Fruit fly (Drosophila melanogaster) whole organism, embryonic: ENCODE data around the gene CG14207.

ENCODE experiments used
- Atf-2 ChIP-seq: fragments of 200-800 bp; sonication (Bioruptor generic); optimal IDR thresholded peaks from 2 replicates; lab custom pipeline; 2016; ENCODE audit warnings: missing biosample characterization, missing genetic modification characterization
- Atf3 ChIP-seq: fragments of 200-800 bp; sonication (Bioruptor generic); optimal IDR thresholded peaks from 3 replicates; lab custom pipeline; 2016; ENCODE audit warnings: missing biosample characterization, missing genetic modification characterization
- B-H1 ChIP-seq: fragments of 200-800 bp; sonication (Bioruptor generic); IDR thresholded peaks from 3 replicates; pipeline ENCODE4 v1.3.6; 2022; ENCODE audit warnings: missing biosample characterization, missing genetic modification characterization
- BtbVII ChIP-seq: fragments of 200-800 bp; sonication (Bioruptor generic); optimal IDR thresholded peaks from 3 replicates; lab custom pipeline; 2017; ENCODE audit warnings: missing biosample characterization, mild to moderate bottlenecking, missing genetic modification characterization
- CG11696 ChIP-seq: fragments of 200-800 bp; sonication (Bioruptor generic); IDR thresholded peaks from 2 replicates; pipeline ENCODE4 v1.3.6; 2022; ENCODE audit warnings: missing biosample characterization, missing genetic modification characterization
- CG13287 ChIP-seq: fragments of 200-800 bp; sonication (Bioruptor generic); IDR thresholded peaks from 2 replicates; pipeline ENCODE4 v1.3.6; 2022; ENCODE audit warnings: missing biosample characterization, missing genetic modification characterization; ENCODE audit not compliant: partially characterized antibody
- CG1602 ChIP-seq: fragments of 200-800 bp; sonication (Bioruptor generic); optimal IDR thresholded peaks from 3 replicates; lab custom pipeline; 2016; ENCODE audit warnings: missing biosample characterization, missing genetic modification characterization
- CG17359 ChIP-seq: fragments of 200-800 bp; sonication (Bioruptor generic); optimal IDR thresholded peaks from 3 replicates; lab custom pipeline; 2018; ENCODE audit warnings: missing biosample characterization, mild to moderate bottlenecking, missing genetic modification characterization, moderate library complexity
- CG18599 ChIP-seq: fragments of 200-800 bp; sonication (Bioruptor generic); optimal IDR thresholded peaks from 3 replicates; lab custom pipeline; 2017; ENCODE audit warnings: missing biosample characterization, missing genetic modification characterization, mild to moderate bottlenecking, moderate library complexity, missing genetic modification reagents
- CG2120 ChIP-seq: fragments of 200-800 bp; sonication (Bioruptor generic); optimal IDR thresholded peaks from 3 replicates; lab custom pipeline; 2016; ENCODE audit warnings: missing biosample characterization, missing genetic modification characterization
- CG2202 ChIP-seq: fragments of 200-800 bp; sonication (Bioruptor generic); optimal IDR thresholded peaks from 2 replicates; lab custom pipeline; 2018; ENCODE audit warnings: missing biosample characterization, mild to moderate bottlenecking, missing genetic modification characterization
- CG32532 ChIP-seq: fragments of 200-800 bp; sonication (Bioruptor generic); IDR thresholded peaks from 2 replicates; pipeline ENCODE4 v1.3.6; 2022; ENCODE audit warnings: missing biosample characterization, missing genetic modification characterization
- CG33213 ChIP-seq: fragments of 200-800 bp; sonication (Bioruptor generic); optimal IDR thresholded peaks from 3 replicates; lab custom pipeline; 2016; ENCODE audit warnings: missing biosample characterization, missing genetic modification characterization
- CG42726 ChIP-seq: fragments of 200-800 bp; sonication (Bioruptor generic); IDR thresholded peaks from 2 replicates; pipeline ENCODE4 v1.3.6; 2022; ENCODE audit warnings: missing biosample characterization, missing genetic modification characterization; ENCODE audit not compliant: partially characterized antibody
- CG4328 ChIP-seq: fragments of 200-800 bp; sonication (Bioruptor generic); optimal IDR thresholded peaks from 3 replicates; lab custom pipeline; 2017; ENCODE audit warnings: missing biosample characterization, missing genetic modification reagents, missing genetic modification characterization
- CG4617 ChIP-seq: fragments of 200-800 bp; sonication (Bioruptor generic); optimal IDR thresholded peaks from 3 replicates; lab custom pipeline; 2016; ENCODE audit warnings: missing biosample characterization, missing genetic modification characterization, borderline replicate concordance
- CG5953 ChIP-seq: fragments of 200-800 bp; sonication (Bioruptor generic); IDR thresholded peaks from 2 replicates; pipeline ENCODE4 v1.3.6; 2022; ENCODE audit warnings: missing biosample characterization, missing genetic modification characterization
- CG6689 ChIP-seq: fragments of 200-800 bp; sonication (Bioruptor generic); IDR thresholded peaks from 2 replicates; pipeline ENCODE4 v1.3.6; 2022; ENCODE audit warnings: missing biosample characterization, missing genetic modification characterization
- CG6813 ChIP-seq: fragments of 200-800 bp; sonication (Bioruptor generic); optimal IDR thresholded peaks from 2 replicates; lab custom pipeline; 2017; ENCODE audit warnings: missing biosample characterization, missing genetic modification characterization, mild to moderate bottlenecking, moderate library complexity, missing genetic modification reagents
- CG7372 ChIP-seq: fragments of 200-800 bp; sonication (Bioruptor generic); IDR thresholded peaks from 2 replicates; pipeline ENCODE4 v1.3.6; 2022; ENCODE audit warnings: missing biosample characterization, missing genetic modification characterization
- CG8478 ChIP-seq: fragments of >200 bp; optimal IDR thresholded peaks from 2 replicates; lab custom pipeline; 2018
- CG9817 ChIP-seq: fragments of 200-800 bp; sonication (Bioruptor generic); optimal IDR thresholded peaks from 2 replicates; lab custom pipeline; 2018; ENCODE audit warnings: missing biosample characterization, mild to moderate bottlenecking, missing genetic modification characterization, moderate library complexity
- CG9876 ChIP-seq: fragments of 200-800 bp; sonication (Bioruptor generic); optimal IDR thresholded peaks from 2 replicates; lab custom pipeline; 2016; ENCODE audit warnings: missing biosample characterization, missing genetic modification characterization
- MTF-1 ChIP-seq: fragments of 200-800 bp; sonication (Bioruptor generic); optimal IDR thresholded peaks from 2 replicates; lab custom pipeline; 2018; ENCODE audit warnings: missing biosample characterization, mild to moderate bottlenecking, missing genetic modification characterization, borderline replicate concordance
- Myb ChIP-seq: fragments of 200-800 bp; sonication (Bioruptor generic); optimal IDR thresholded peaks from 2 replicates; lab custom pipeline; 2016; ENCODE audit warnings: missing biosample characterization, missing genetic modification characterization
- NFAT ChIP-seq: fragments of 200-800 bp; sonication (Bioruptor generic); IDR thresholded peaks from 2 replicates; pipeline ENCODE4 v1.3.6; 2022; ENCODE audit warnings: missing biosample characterization, missing genetic modification characterization
- Nf-YC ChIP-seq: fragments of 200-800 bp; optimal IDR thresholded peaks from 3 replicates; lab custom pipeline; 2019; ENCODE audit warnings: missing biosample characterization, mild to moderate bottlenecking, missing genetic modification characterization, moderate library complexity
- NfI ChIP-seq: fragments of 200-800 bp; sonication (Bioruptor generic); optimal IDR thresholded peaks from 3 replicates; lab custom pipeline; 2018; ENCODE audit warnings: missing biosample characterization, mild to moderate bottlenecking, missing genetic modification characterization, moderate library complexity
- Spps ChIP-seq: fragments of 200-800 bp; sonication (Bioruptor generic); optimal IDR thresholded peaks from 2 replicates; lab custom pipeline; 2018; ENCODE audit warnings: missing biosample characterization, mild to moderate bottlenecking, missing genetic modification characterization
- Sry-δ ChIP-seq: fragments of 200-800 bp; sonication (Bioruptor generic); optimal IDR thresholded peaks from 2 replicates; lab custom pipeline; 2016; ENCODE audit warnings: missing biosample characterization, missing genetic modification characterization
- YL-1 ChIP-seq: fragments of 200-800 bp; sonication (Bioruptor generic); optimal IDR thresholded peaks from 3 replicates; lab custom pipeline; 2017; ENCODE audit warnings: missing biosample characterization, mild to moderate bottlenecking, missing genetic modification characterization
- al ChIP-seq: fragments of 200-800 bp; sonication (Bioruptor generic); IDR thresholded peaks from 2 replicates; pipeline ENCODE4 v1.3.6; 2022; ENCODE audit warnings: missing biosample characterization, missing genetic modification characterization
- bsh ChIP-seq, 2 experiments: fragments of 200-800 bp; sonication (Bioruptor generic); optimal IDR thresholded peaks; 2 replicates each; lab custom pipeline; 2017 to 2018; ENCODE audit warnings: mild to moderate bottlenecking in 2 of 2, missing biosample characterization in 2 of 2, missing genetic modification characterization in 2 of 2, moderate library complexity in 1 of 2
- cg ChIP-seq: fragments of 200-800 bp; sonication (Bioruptor generic); optimal IDR thresholded peaks from 3 replicates; lab custom pipeline; 2019; ENCODE audit warnings: missing biosample characterization, mild to moderate bottlenecking, missing genetic modification characterization, moderate library complexity
- dimm ChIP-seq: fragments of 200-800 bp; sonication (Bioruptor generic); IDR thresholded peaks from 2 replicates; pipeline ENCODE4 v1.3.6; 2022; ENCODE audit warnings: missing biosample characterization, missing genetic modification characterization
- ewg ChIP-seq: fragments of 200-800 bp; sonication (Bioruptor generic); optimal IDR thresholded peaks from 3 replicates; lab custom pipeline; 2017; ENCODE audit warnings: mild to moderate bottlenecking, missing biosample characterization, missing genetic modification reagents, missing genetic modification characterization
- fd96Cb ChIP-seq: fragments of 200-800 bp; sonication (Bioruptor generic); optimal IDR thresholded peaks from 2 replicates; lab custom pipeline; 2018; ENCODE audit warnings: missing biosample characterization, mild to moderate bottlenecking, missing genetic modification characterization, moderate library complexity
- fru ChIP-seq: fragments of >200 bp; optimal IDR thresholded peaks from 2 replicates; lab custom pipeline; 2017
- ftz-f1 ChIP-seq: fragments of 200-800 bp; sonication (Bioruptor generic); optimal IDR thresholded peaks from 2 replicates; lab custom pipeline; 2016; ENCODE audit warnings: missing biosample characterization, missing genetic modification characterization
- gcm2 ChIP-seq: fragments of 200-800 bp; sonication (Bioruptor generic); optimal IDR thresholded peaks from 2 replicates; lab custom pipeline; 2016; ENCODE audit warnings: missing biosample characterization, missing genetic modification characterization
- gfzf ChIP-seq: fragments of 200-800 bp; sonication (Bioruptor generic); optimal IDR thresholded peaks from 2 replicates; lab custom pipeline; 2016; ENCODE audit warnings: missing biosample characterization, mild to moderate bottlenecking, missing genetic modification characterization, moderate library complexity
- grn ChIP-seq: fragments of 200-800 bp; sonication (Bioruptor generic); optimal IDR thresholded peaks from 3 replicates; lab custom pipeline; 2017; ENCODE audit warnings: missing biosample characterization, missing genetic modification characterization
- insv ChIP-seq, 2 experiments: fragments of 200-800 bp; sonication (Bioruptor generic); optimal IDR thresholded peaks; 3 replicates each; lab custom pipeline; 2016 to 2018; ENCODE audit warnings: missing biosample characterization in 2 of 2, missing genetic modification characterization in 2 of 2
- maf-S ChIP-seq: fragments of 200-800 bp; sonication (Bioruptor generic); optimal IDR thresholded peaks from 2 replicates; lab custom pipeline; 2016; ENCODE audit warnings: missing biosample characterization, missing genetic modification characterization
- org-1 ChIP-seq: fragments of 200-800 bp; sonication (Bioruptor generic); optimal IDR thresholded peaks from 2 replicates; lab custom pipeline; 2017; ENCODE audit warnings: missing biosample characterization, missing genetic modification characterization
- pfk ChIP-seq: fragments of 200-800 bp; sonication (Bioruptor generic); optimal IDR thresholded peaks from 2 replicates; lab custom pipeline; 2018; ENCODE audit warnings: missing biosample characterization, mild to moderate bottlenecking, missing genetic modification characterization, moderate library complexity
- prd ChIP-seq, 3 experiments: fragments of >200 bp in 2 of 3; fragments of 200-800 bp in 1 of 3; sonication (Bioruptor generic) in 1 of 3; optimal IDR thresholded peaks in 2 of 3; IDR thresholded peaks in 1 of 3; 2 replicates in 2 of 3; 3 replicates in 1 of 3; pipeline versions ENCODE4 v1.3.6 to Lab custom; 2017 to 2022; ENCODE audit warnings: missing biosample characterization in 1 of 3, missing genetic modification characterization in 1 of 3
- scrt ChIP-seq: fragments of 200-800 bp; sonication (Bioruptor generic); optimal IDR thresholded peaks from 2 replicates; lab custom pipeline; 2018; ENCODE audit warnings: missing biosample characterization, mild to moderate bottlenecking, missing genetic modification characterization, moderate library complexity
- sens ChIP-seq: fragments of 200-800 bp; sonication (Bioruptor generic); peaks from one replicate; lab custom pipeline; 2016; ENCODE audit warnings: missing biosample characterization, missing genetic modification characterization
- tin ChIP-seq: fragments of 200-800 bp; sonication (Bioruptor generic); optimal IDR thresholded peaks from 3 replicates; lab custom pipeline; 2016; ENCODE audit warnings: missing biosample characterization, missing genetic modification characterization
- usp ChIP-seq: fragments of >200 bp; optimal IDR thresholded peaks from 2 replicates; lab custom pipeline; 2017; ENCODE audit warnings: missing biosample characterization, missing genetic modification characterization
- zfh1 ChIP-seq: fragments of 200-800 bp; sonication (Bioruptor generic); IDR thresholded peaks from 3 replicates; pipeline ENCODE4 v1.3.6; 2022; ENCODE audit warnings: missing biosample characterization, missing genetic modification characterization

The CG14207 gene

dm6 chrX:19637002-19637420, 32.0 kb downstream of the CG14207 start (continued):
- no peak for TF ChIP-seq prd (optimal IDR thresholded peaks at IDR 0.05; lab: Kevin White, UChicago)
- no peak for TF ChIP-seq prd (GFP tag; IDR thresholded peaks at IDR 0.05; lab: Robert Waterston, UW)
- peak; percentile 30 for TF ChIP-seq CG2120 (GFP tag; lab: Kevin White, UChicago)
- TF ChIP-seq gcm2 (GFP tag; lab: Kevin White, UChicago): no peak
- TF ChIP-seq CG32532: peak; percentile 27; the same call in 1 of the 2 replicates
- TF ChIP-seq Sry-δ: no peak
- TF ChIP-seq fd96Cb (tag; lab: Kevin White, UChicago): no peak
- TF ChIP-seq org-1 (GFP tag; lab: Kevin White, UChicago): no peak
- TF ChIP-seq ewg: peak; percentile 37
- TF ChIP-seq CG9876 (GFP tag; lab: Kevin White, UChicago): no peak
- no peak for TF ChIP-seq CG33213 (GFP tag; lab: Kevin White, UChicago)
- TF ChIP-seq CG18599: peak; percentile 18
- no peak for TF ChIP-seq bsh (GFP tag; optimal IDR thresholded peaks at IDR 0.05; lab: Kevin White, UChicago)
- no peak for TF ChIP-seq dimm
- no peak for TF ChIP-seq pfk (GFP tag; lab: Kevin White, UChicago)
- no peak for TF ChIP-seq Myb
- TF ChIP-seq CG2202 (tag; lab: Kevin White, UChicago): no peak
- no peak for TF ChIP-seq scrt (GFP tag; lab: Kevin White, UChicago)
- no peak for TF ChIP-seq usp
- TF ChIP-seq al (GFP tag; lab: Robert Waterston, UW): no peak
- no peak for TF ChIP-seq CG1602
- peak; percentile 98 for TF ChIP-seq CG8478 (lab: Kevin White, UChicago)
- TF ChIP-seq maf-S (GFP tag; lab: Kevin White, UChicago): peak; percentile 1
- no peak for TF ChIP-seq Atf-2 (GFP tag; lab: Kevin White, UChicago)
- TF ChIP-seq Nf-YC (tag; lab: Kevin White, UChicago): no peak
- TF ChIP-seq gfzf (GFP tag; lab: Kevin White, UChicago): peak; percentile 29
- no peak for TF ChIP-seq CG4328 (GFP tag; lab: Kevin White, UChicago)
- no peak; the same call in 1 of the 2 replicates for TF ChIP-seq CG13287 (GFP tag; lab: Robert Waterston, UW)
- TF ChIP-seq MTF-1 (GFP tag; lab: Kevin White, UChicago): no peak
- no peak for TF ChIP-seq zfh1 (GFP tag; lab: Robert Waterston, UW)
- TF ChIP-seq Spps (tag; lab: Kevin White, UChicago): no peak
- TF ChIP-seq B-H1 (GFP tag; lab: Robert Waterston, UW): no peak
- TF ChIP-seq CG42726: no peak
- peak; percentile 94 for TF ChIP-seq cg (GFP tag; lab: Kevin White, UChicago)
- TF ChIP-seq fru (lab: Kevin White, UChicago): no peak
- TF ChIP-seq CG5953 (GFP tag; lab: Robert Waterston, UW): no peak
- TF ChIP-seq CG9817 (tag; lab: Kevin White, UChicago): no peak
- TF ChIP-seq CG4617 (GFP tag; lab: Kevin White, UChicago): no peak
- no peak for TF ChIP-seq ftz-f1
- peak in 1 of 2 experiments; percentile 17 for TF ChIP-seq insv (GFP tag; optimal IDR thresholded peaks at IDR 0.05; lab: Kevin White, UChicago)
- TF ChIP-seq sens (GFP tag; lab: Kevin White, UChicago): peak; percentile 76
- no peak for TF ChIP-seq CG6689 (GFP tag; lab: Robert Waterston, UW)
- no peak for TF ChIP-seq NFAT
- TF ChIP-seq NfI (GFP tag; lab: Kevin White, UChicago): no peak
- no peak for TF ChIP-seq CG11696 (GFP tag; lab: Robert Waterston, UW)
- no peak for TF ChIP-seq tin
- TF ChIP-seq CG7372 (GFP tag; lab: Robert Waterston, UW): no peak
- no peak for TF ChIP-seq Atf3
- no peak for TF ChIP-seq CG17359
- no peak for TF ChIP-seq CG6813 (GFP tag; lab: Kevin White, UChicago)
- TF ChIP-seq YL-1 (GFP tag; lab: Kevin White, UChicago): peak; percentile 51
- TF ChIP-seq BtbVII (GFP tag; lab: Kevin White, UChicago): no peak
- no peak for TF ChIP-seq grn (GFP tag; lab: Kevin White, UChicago)
